Worm (Caenorhabditis elegans): ENCODE results near the gene Y75B12B.1.

DNA sequence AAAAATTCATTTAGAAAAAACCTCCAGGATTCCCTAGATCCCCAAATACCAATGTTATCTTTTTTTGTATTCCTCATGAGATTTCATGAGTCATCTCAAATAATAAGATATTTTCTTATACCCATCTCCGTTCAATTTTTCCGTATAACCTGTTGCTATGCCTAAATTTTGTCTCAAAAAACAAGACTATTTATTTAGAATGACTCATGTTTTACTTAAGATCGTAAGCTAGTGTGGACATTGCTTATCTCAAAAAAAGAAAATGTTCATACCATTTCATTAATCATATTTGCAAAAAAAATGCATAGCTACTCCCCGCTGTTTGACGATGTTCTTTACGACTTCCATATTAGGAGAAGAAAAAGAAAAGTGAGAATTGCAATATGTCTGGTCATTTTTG is 44.3 kb upstream of the Y75B12B.1 start, which contains the start of gene K08F9.3:
- no peak for TF ChIP-seq W03F9.2 (tag; optimal IDR thresholded peaks at IDR 0.05)
- TF ChIP-seq dao-5 (tag; optimal IDR thresholded peaks at IDR 0.05) = no peak

All from whole organism, L4/young adult.